Worm (Caenorhabditis elegans) whole organism, young adult: ENCODE results near the gene srg-23.
A peak's percentile ranks its signal among the peaks of the same experiment; 100 is the strongest.

Experiments used
- C17E4.6 ChIP-seq: fragments of 200-800 bp; sonication (Bioruptor generic); IDR thresholded peaks from 2 replicates; pipeline ENCODE4 v1.3.6; 2022; ENCODE audit warnings: missing genetic modification reagents, missing genetic modification characterization, missing compliant biosample characterization
- F10E7.11 ChIP-seq: sonication (generic microtip); optimal IDR thresholded peaks from 2 replicates; lab custom pipeline; 2017; ENCODE audit warnings: mild to moderate bottlenecking, missing genetic modification characterization, moderate library complexity, missing compliant biosample characterization
- F33H1.4 ChIP-seq: fragments of 200-800 bp; sonication (Bioruptor generic); IDR thresholded peaks from 2 replicates; pipeline ENCODE4 v1.3.6; 2022; ENCODE audit warnings: missing genetic modification reagents, missing genetic modification characterization, missing compliant biosample characterization
- F39B2.1 ChIP-seq: fragments of 200-800 bp; sonication (Bioruptor generic); IDR thresholded peaks from 2 replicates; pipeline ENCODE4 v1.3.6; 2022; ENCODE audit warnings: missing genetic modification reagents, missing genetic modification characterization, missing compliant biosample characterization
- K12H6.12 ChIP-seq: fragments of 200-800 bp; sonication (Bioruptor generic); optimal IDR thresholded peaks from 2 replicates; lab custom pipeline; 2018; ENCODE audit warnings: mild to moderate bottlenecking, missing genetic modification characterization, missing compliant biosample characterization
- T07F8.4 ChIP-seq: sonication (generic microtip); optimal IDR thresholded peaks from 2 replicates; lab custom pipeline; 2016; ENCODE audit warnings: mild to moderate bottlenecking, missing genetic modification characterization, moderate library complexity, missing compliant biosample characterization
- Y67H2A.10 ChIP-seq: fragments of 200-800 bp; sonication (Bioruptor generic); conservative IDR thresholded peaks from 2 replicates; pipeline ENCODE4 v1.3.6; 2022; ENCODE audit warnings: missing genetic modification reagents, missing genetic modification characterization, missing compliant biosample characterization
- akir-1 ChIP-seq: fragments of 200-800 bp; sonication (Bioruptor generic); optimal IDR thresholded peaks from 2 replicates; lab custom pipeline; 2018; ENCODE audit warnings: mild to moderate bottlenecking, missing genetic modification characterization, moderate library complexity, missing compliant biosample characterization
- attf-6 ChIP-seq: fragments of 200-800 bp; sonication (Bioruptor generic); IDR thresholded peaks from 2 replicates; pipeline ENCODE4 v1.3.6; 2022; ENCODE audit warnings: missing genetic modification reagents, missing genetic modification characterization, missing compliant biosample characterization
- cebp-2 ChIP-seq: fragments of 200-800 bp; sonication (Bioruptor generic); IDR thresholded peaks from 2 replicates; pipeline ENCODE4 v1.3.6; 2022; ENCODE audit warnings: missing genetic modification characterization, missing compliant biosample characterization
- ceh-100 ChIP-seq: fragments of 200-800 bp; sonication (Bioruptor generic); IDR thresholded peaks from 2 replicates; pipeline ENCODE4 v1.3.6; 2022; ENCODE audit warnings: missing genetic modification reagents, missing genetic modification characterization, missing compliant biosample characterization
- ceh-27 ChIP-seq: fragments of 200-800 bp; sonication (Bioruptor generic); optimal IDR thresholded peaks from 2 replicates; lab custom pipeline; 2018; ENCODE audit warnings: mild to moderate bottlenecking, missing genetic modification characterization, moderate library complexity, missing compliant biosample characterization
- ceh-40 ChIP-seq: fragments of 200-800 bp; sonication (Bioruptor generic); IDR thresholded peaks from 2 replicates; pipeline ENCODE4 v1.3.6; 2022; ENCODE audit warnings: missing genetic modification characterization, missing compliant biosample characterization
- ceh-58 ChIP-seq: fragments of 200-800 bp; sonication (Bioruptor generic); IDR thresholded peaks from 2 replicates; pipeline ENCODE4 v1.3.6; 2022; ENCODE audit warnings: missing genetic modification characterization, missing compliant biosample characterization
- chd-7 ChIP-seq: sonication (generic microtip); optimal IDR thresholded peaks from 2 replicates; lab custom pipeline; 2016; ENCODE audit warnings: mild to moderate bottlenecking, missing genetic modification characterization, moderate library complexity, missing compliant biosample characterization
- dox-1 ChIP-seq: fragments of 200-800 bp; sonication (Bioruptor generic); IDR thresholded peaks from 2 replicates; pipeline ENCODE4 v1.3.6; 2022; ENCODE audit warnings: missing genetic modification reagents, missing genetic modification characterization, missing compliant biosample characterization
- dpff-1 ChIP-seq: sonication (generic microtip); optimal IDR thresholded peaks from 2 replicates; lab custom pipeline; 2017; ENCODE audit warnings: mild to moderate bottlenecking, missing genetic modification characterization, missing compliant biosample characterization
- egl-44 ChIP-seq: fragments of 200-800 bp; sonication (Bioruptor generic); IDR thresholded peaks from 2 replicates; pipeline ENCODE4 v1.3.6; 2022; ENCODE audit warnings: missing genetic modification reagents, missing genetic modification characterization, missing compliant biosample characterization
- egrh-3 ChIP-seq: fragments of 200-800 bp; sonication (Bioruptor generic); IDR thresholded peaks from 2 replicates; pipeline ENCODE4 v1.3.6; 2022; ENCODE audit warnings: missing genetic modification reagents, missing genetic modification characterization, missing compliant biosample characterization
- hmg-1.2 ChIP-seq: fragments of 200-800 bp; sonication (Bioruptor generic); IDR thresholded peaks from 2 replicates; pipeline ENCODE4 v1.3.6; 2022; ENCODE audit warnings: missing genetic modification reagents, missing genetic modification characterization, missing compliant biosample characterization
- hmg-20 ChIP-seq: fragments of 200-800 bp; sonication (Bioruptor generic); IDR thresholded peaks from 2 replicates; pipeline ENCODE4 v1.3.6; 2022; ENCODE audit warnings: missing genetic modification reagents, missing genetic modification characterization, missing compliant biosample characterization
- hrde-1 ChIP-seq: sonication (generic microtip); optimal IDR thresholded peaks from 2 replicates; lab custom pipeline; 2016; ENCODE audit warnings: missing genetic modification characterization, mild to moderate bottlenecking, missing compliant biosample characterization, moderate library complexity, missing genotype, missing genetic modification reagents, borderline replicate concordance
- let-607 ChIP-seq, 2 experiments: fragments of 200-800 bp in 1 of 2; sonication (Bioruptor generic) in 1 of 2; sonication (generic microtip) in 1 of 2; optimal IDR thresholded peaks; 2 replicates each; lab custom pipeline; 2016 to 2018; ENCODE audit warnings: mild to moderate bottlenecking in 2 of 2, missing compliant biosample characterization in 2 of 2, missing genetic modification characterization in 2 of 2, moderate library complexity in 2 of 2, missing genotype in 1 of 2
- lin-26 ChIP-seq: fragments of 200-800 bp; sonication (Bioruptor generic); IDR thresholded peaks from 2 replicates; pipeline ENCODE4 v1.3.6; 2022; ENCODE audit warnings: missing genetic modification reagents, missing genetic modification characterization, missing compliant biosample characterization
- lin-35 ChIP-seq, 3 experiments: fragments of 150-350 bp in 2 of 3; sonication (generic microtip) in 1 of 3; optimal IDR thresholded peaks; 2 replicates each; lab custom pipeline; 2014 to 2018; ENCODE audit warnings: missing biosample characterization in 3 of 3, missing genetic modification characterization in 3 of 3, missing genetic modification reagents in 3 of 3
- lsl-1 ChIP-seq: fragments of 200-800 bp; sonication (Bioruptor generic); optimal IDR thresholded peaks from 2 replicates; lab custom pipeline; 2018; ENCODE audit warnings: mild to moderate bottlenecking, missing genetic modification characterization, moderate library complexity, missing compliant biosample characterization
- nhr-90 ChIP-seq: sonication (generic microtip); optimal IDR thresholded peaks from 2 replicates; lab custom pipeline; 2016; ENCODE audit warnings: missing genotype, mild to moderate bottlenecking, missing genetic modification characterization, missing compliant biosample characterization
- pbrm-1 ChIP-seq: fragments of 200-800 bp; sonication (Bioruptor generic); IDR thresholded peaks from 2 replicates; pipeline ENCODE4 v1.3.6; 2022; ENCODE audit warnings: missing genetic modification reagents, missing genetic modification characterization, missing compliant biosample characterization
- rpc-1 ChIP-seq, 2 experiments: fragments of 150-350 bp in 1 of 2; sonication (generic microtip) in 1 of 2; optimal IDR thresholded peaks; 2 replicates each; lab custom pipeline; 2014 to 2018; ENCODE audit warnings: missing biosample characterization in 1 of 2, missing genetic modification characterization in 1 of 2, missing genetic modification reagents in 1 of 2, missing genotype in 1 of 2
- snpc-1.1 ChIP-seq: sonication (generic microtip); optimal IDR thresholded peaks from 2 replicates; lab custom pipeline; 2017; ENCODE audit warnings: missing genetic modification characterization, mild to moderate bottlenecking, missing compliant biosample characterization, antibody characterized with exemption, moderate library complexity, missing genotype, missing genetic modification reagents; ENCODE audit not compliant: insufficient read depth
- snpc-4 ChIP-seq, 5 experiments: fragments of 150-350 bp in 1 of 5; sonication (generic microtip) in 4 of 5; optimal IDR thresholded peaks; 2 replicates each; lab custom pipeline; 2014 to 2018; ENCODE audit warnings: missing genetic modification characterization in 5 of 5, missing biosample characterization in 3 of 5, antibody characterized with exemption in 2 of 5, mild to moderate bottlenecking in 2 of 5, missing compliant biosample characterization in 2 of 5, missing genotype in 2 of 5, moderate library complexity in 2 of 5, missing genetic modification reagents in 1 of 5
- zfh-2 ChIP-seq: fragments of 200-800 bp; sonication (Bioruptor generic); conservative IDR thresholded peaks from 2 replicates; pipeline ENCODE4 v1.3.6; 2022; ENCODE audit warnings: missing genetic modification reagents, missing genetic modification characterization, missing compliant biosample characterization
- ztf-3 ChIP-seq: fragments of 200-800 bp; sonication (Bioruptor generic); optimal IDR thresholded peaks from 2 replicates; lab custom pipeline; 2018; ENCODE audit warnings: mild to moderate bottlenecking, missing genetic modification characterization, missing compliant biosample characterization
- ztf-6 ChIP-seq: fragments of 200-800 bp; sonication (Bioruptor generic); IDR thresholded peaks from 2 replicates; pipeline ENCODE4 v1.3.6; 2022; ENCODE audit warnings: missing genetic modification reagents, missing genetic modification characterization, missing compliant biosample characterization

Gene srg-23

DNA sequence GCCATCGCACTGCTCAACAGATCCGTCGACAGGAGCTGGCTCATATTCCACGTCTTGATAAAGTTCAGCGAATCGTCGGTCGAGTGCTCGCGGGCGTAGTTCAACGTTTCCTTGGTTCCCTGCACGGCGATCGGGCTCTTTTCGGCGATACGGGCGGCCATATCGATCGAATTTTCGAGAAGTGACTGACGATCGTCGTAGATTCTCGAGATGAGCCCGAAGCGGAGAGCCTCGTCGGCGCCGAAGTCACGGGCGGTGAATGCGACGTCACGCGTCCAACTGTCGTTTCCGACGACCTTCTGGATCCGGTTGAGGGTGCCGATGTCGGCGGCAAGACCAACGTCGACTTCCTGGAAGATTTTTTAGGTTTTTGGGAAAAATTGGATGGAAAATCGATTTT is 13.6 kb upstream of the srg-23 start:
- TF ChIP-seq pbrm-1 (GFP tag; lab: Robert Waterston, UW) (no peak), dpff-1 (tag; lab: Kevin White, UChicago) (no peak), ceh-100 (GFP tag; lab: Robert Waterston, UW) (no peak), zfh-2 (GFP tag; lab: Robert Waterston, UW) (peak; percentile 55; the same call in 1 of the 2 replicates), C17E4.6 (GFP tag; lab: Robert Waterston, UW) (no peak), dox-1 (GFP tag; lab: Robert Waterston, UW) (0 out of 2 replicates have a peak, but pooled peaks have one; percentile 12), K12H6.12 (no peak), nhr-90 (no peak), T07F8.4 (tag; lab: Kevin White, UChicago) (no peak), egl-44 (GFP tag; lab: Robert Waterston, UW) (no peak), rpc-1 (optimal IDR thresholded peaks at IDR 0.05; lab: Kevin White, UChicago) (no peak), rpc-1 (tag; optimal IDR thresholded peaks at IDR 0.05; lab: Kevin White, UChicago) (no peak), ceh-40 (no peak), ztf-6 (GFP tag; lab: Robert Waterston, UW) (no peak)

DNA sequence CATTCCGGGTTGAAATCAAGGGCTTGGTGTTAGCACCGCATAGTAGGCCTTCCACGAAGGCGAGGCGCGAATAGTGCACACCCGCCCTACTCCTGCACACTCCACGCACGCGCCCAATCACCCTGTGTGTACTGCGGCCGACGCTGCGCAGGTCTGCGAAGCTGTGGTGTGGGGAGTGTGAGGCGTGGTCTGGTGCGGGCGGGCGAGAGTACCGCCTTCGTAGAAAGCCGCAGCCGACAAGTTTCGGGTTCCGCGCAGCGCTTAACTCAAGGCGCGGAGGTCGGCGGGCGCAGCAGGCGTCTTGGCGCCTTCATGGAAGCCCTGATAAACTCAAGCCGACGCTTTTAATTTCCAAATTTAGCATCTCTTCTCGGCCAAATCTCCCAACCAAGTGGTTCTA is 12.1 kb upstream of the srg-23 start:
- TF ChIP-seq lin-35 (GFP tag; optimal IDR thresholded peaks at IDR 0.05; lab: Kevin White, UChicago) (no peak), snpc-1.1 (tag; lab: Kevin White, UChicago) (peak; percentile 59), F10E7.11 (no peak), akir-1 (GFP tag; lab: Kevin White, UChicago) (no peak), chd-7 (tag; lab: Kevin White, UChicago) (peak; percentile 7), zfh-2 (GFP tag; lab: Robert Waterston, UW) (peak; percentile 93), egrh-3 (GFP tag; lab: Robert Waterston, UW) (peak; percentile 84), Y67H2A.10 (GFP tag; lab: Robert Waterston, UW) (no peak), snpc-4 (GFP tag; optimal IDR thresholded peaks at IDR 0.05; lab: Kevin White, UChicago) (no peak), snpc-4 (tag; optimal IDR thresholded peaks at IDR 0.05; lab: Kevin White, UChicago) (peak in 3 of 4 experiments; percentile 51 to 81 (median 58))

- TF ChIP-seq let-607 (tag; optimal IDR thresholded peaks at IDR 0.05; lab: Kevin White, UChicago) (no peak), ceh-58 (no peak), F33H1.4 (GFP tag; lab: Robert Waterston, UW) (no peak), attf-6 (no peak), lsl-1 (GFP tag; lab: Kevin White, UChicago) (no peak), hrde-1 (no peak), K12H6.12 (no peak), hmg-20 (GFP tag; lab: Robert Waterston, UW) (no peak), zfh-2 (GFP tag; lab: Robert Waterston, UW) (no peak), cebp-2 (GFP tag; lab: Robert Waterston, UW) (no peak), ceh-100 (GFP tag; lab: Robert Waterston, UW) (no peak), hmg-1.2 (GFP tag; lab: Robert Waterston, UW) (no peak), F39B2.1 (GFP tag; lab: Robert Waterston, UW) (no peak), ceh-27 (no peak), lin-26 (no peak), ztf-3 (GFP tag; lab: Kevin White, UChicago) (no peak)
These were observed 9.8 kb upstream of the srg-23 start, which contains the start of gene clec-122 for ce11 chrII:3105765-3106164. TSS of gene clec-122 (plus strand) at chrII:3106065.
